Fruit fly (Drosophila melanogaster): ENCODE measurements around the gene Naa30B.

Naa30B gene

DNA sequence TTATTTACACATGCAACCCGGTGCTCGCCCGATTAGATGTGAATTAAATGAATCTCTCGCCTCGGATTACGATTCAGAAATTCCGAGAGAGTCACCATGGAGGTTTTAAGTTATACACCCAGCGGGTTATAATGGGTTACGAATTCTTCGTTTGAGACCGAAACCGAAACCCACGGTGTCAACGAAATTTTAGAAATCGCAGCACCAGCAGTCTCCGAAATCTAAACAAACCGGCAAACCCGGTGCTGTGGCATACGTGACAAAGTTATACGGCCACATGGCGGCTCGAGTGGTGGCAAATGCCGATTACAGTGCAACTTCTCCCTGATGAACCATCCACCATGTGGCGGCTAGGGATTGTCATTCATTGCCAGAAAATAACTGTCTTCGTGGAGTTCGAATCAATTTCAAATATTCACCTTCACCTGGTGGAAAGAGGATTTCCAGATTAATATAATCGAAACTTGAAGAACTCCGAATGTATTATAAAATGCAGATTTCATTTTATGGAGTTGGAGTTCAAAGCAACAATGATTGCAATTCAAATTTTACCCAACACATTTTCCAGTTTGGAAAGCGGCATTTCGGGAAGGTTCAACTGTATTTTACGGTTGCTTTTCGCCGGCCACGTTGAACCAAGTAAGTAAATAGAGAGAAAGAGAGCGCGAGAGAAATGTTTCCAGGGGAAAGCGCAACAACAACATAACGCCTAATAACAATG, 44.1 kb upstream of the Naa30B start (continued):
- TF ChIP-seq CG34422 (GFP tag; IDR thresholded peaks at IDR 0.05), result peak; percentile 57; the same call in 1 of the 3 replicates
- no peak for TF ChIP-seq CG15514 (GFP tag; optimal IDR thresholded peaks at IDR 0.05)
- TF ChIP-seq ems (GFP tag; optimal IDR thresholded peaks at IDR 0.05), result no peak
- no peak for TF ChIP-seq CG16813 (GFP tag; IDR thresholded peaks at IDR 0.05; ENCODE audit: partially characterized antibody)
- no peak for TF ChIP-seq HLH4C (GFP tag; IDR thresholded peaks at IDR 0.05; ENCODE audit: partially characterized antibody)
- no peak for TF ChIP-seq amos (GFP tag; IDR thresholded peaks at IDR 0.05; ENCODE audit: partially characterized antibody)
- peak; percentile 85 for TF ChIP-seq CG2712 (tag; optimal IDR thresholded peaks at IDR 0.05)
- TF ChIP-seq btn (GFP tag; optimal IDR thresholded peaks at IDR 0.05), result peak; percentile 66
- peak; percentile 76; the same call in 2 of the 3 replicates for TF ChIP-seq CG2199 (GFP tag; IDR thresholded peaks at IDR 0.05)
- TF ChIP-seq hkb (optimal IDR thresholded peaks at IDR 0.05), result no peak
- peak; percentile 69 for TF ChIP-seq hkb (GFP tag; IDR thresholded peaks at IDR 0.05)
- TF ChIP-seq ara (GFP tag; IDR thresholded peaks at IDR 0.05), result peak; percentile 72
- peak; percentile 40; the same call in 1 of the 2 replicates for TF ChIP-seq CG10959 (GFP tag; IDR thresholded peaks at IDR 0.05)
- no peak for TF ChIP-seq CG11456 (GFP tag; IDR thresholded peaks at IDR 0.05)
- no peak for TF ChIP-seq NK7.1 (GFP tag; optimal IDR thresholded peaks at IDR 0.05)
- no peak for TF ChIP-seq CG11085 (GFP tag; IDR thresholded peaks at IDR 0.05)
- no peak for TF ChIP-seq dati (GFP tag; IDR thresholded peaks at IDR 0.05)
- TF ChIP-seq Asciz (GFP tag; optimal IDR thresholded peaks at IDR 0.05), result peak; percentile 76
- TF ChIP-seq CG43689 (GFP tag; IDR thresholded peaks at IDR 0.05), result 0 out of 2 replicates have a peak, but pooled peaks have one; percentile 19
- peak; percentile 86 for TF ChIP-seq phol (tag; optimal IDR thresholded peaks at IDR 0.05)
- peak; percentile 52 for TF ChIP-seq CG2202 (tag; optimal IDR thresholded peaks at IDR 0.05)
- TF ChIP-seq CHES-1-like (GFP tag; optimal IDR thresholded peaks at IDR 0.05), result peak; percentile 62
- no peak for TF ChIP-seq grn (GFP tag; optimal IDR thresholded peaks at IDR 0.05)
- peak; percentile 25 for TF ChIP-seq CTCF (GFP tag; optimal IDR thresholded peaks at IDR 0.05)
- TF ChIP-seq stc (GFP tag; IDR thresholded peaks at IDR 0.05), result peak; percentile 68; the same call in 1 of the 2 replicates
- no peak for TF ChIP-seq disco-r (GFP tag; optimal IDR thresholded peaks at IDR 0.05)
- TF ChIP-seq HLH3B (GFP tag; IDR thresholded peaks at IDR 0.05), result peak; percentile 53; the same call in 1 of the 2 replicates
- peak; percentile 68 for TF ChIP-seq CG12219 (GFP tag; optimal IDR thresholded peaks at IDR 0.05)
- no peak for TF ChIP-seq CG11560 (tag; IDR thresholded peaks at IDR 0.05)
- peak; percentile 7 for TF ChIP-seq eyg (GFP tag; optimal IDR thresholded peaks at IDR 0.05)
- TF ChIP-seq fu2 (GFP tag; optimal IDR thresholded peaks at IDR 0.05), result peak; percentile 24
- TF ChIP-seq mam (GFP tag; optimal IDR thresholded peaks at IDR 0.05), result peak; percentile 59
- no peak for TF ChIP-seq ash1 (GFP tag; optimal IDR thresholded peaks at IDR 0.05)
- no peak for TF ChIP-seq CG31365 (tag; optimal IDR thresholded peaks at IDR 0.05)
- peak; percentile 79 for TF ChIP-seq Drgx (GFP tag; IDR thresholded peaks at IDR 0.05)
- no peak for TF ChIP-seq Bteb2 (GFP tag; optimal IDR thresholded peaks at IDR 0.05)
- no peak for TF ChIP-seq B-H2 (GFP tag; optimal IDR thresholded peaks at IDR 0.05)
- no peak for TF ChIP-seq D19B (GFP tag; optimal IDR thresholded peaks at IDR 0.05)
- TF ChIP-seq cg (GFP tag; optimal IDR thresholded peaks at IDR 0.05), result no peak
- TF ChIP-seq Hr3 (GFP tag; optimal IDR thresholded peaks at IDR 0.05), result peak; percentile 65
- TF ChIP-seq jigr1 (GFP tag; IDR thresholded peaks at IDR 0.05), result 0 out of 3 replicates have a peak, but pooled peaks have one; percentile 37
- peak; percentile 26 for TF ChIP-seq CG4328 (GFP tag; optimal IDR thresholded peaks at IDR 0.05)
- no peak for TF ChIP-seq hth (optimal IDR thresholded peaks at IDR 0.05)
- peak; percentile 32 for TF ChIP-seq CG17568 (GFP tag; optimal IDR thresholded peaks at IDR 0.05)
- TF ChIP-seq CG14050 (GFP tag; IDR thresholded peaks at IDR 0.05), result no peak
- TF ChIP-seq CG15073 (GFP tag; optimal IDR thresholded peaks at IDR 0.05), result no peak
- TF ChIP-seq PHDP (tag; optimal IDR thresholded peaks at IDR 0.05), result peak; percentile 70
- peak; percentile 56 for TF ChIP-seq CG13775 (GFP tag; optimal IDR thresholded peaks at IDR 0.05)
- TF ChIP-seq CG13296 (GFP tag; optimal IDR thresholded peaks at IDR 0.05), result peak; percentile 11
- TF ChIP-seq CG10209 (GFP tag; optimal IDR thresholded peaks at IDR 0.05), result peak; percentile 66
- no peak; the same call in 1 of the 2 replicates for TF ChIP-seq ap (GFP tag; IDR thresholded peaks at IDR 0.05)

All from whole organism, embryonic.